Fruit fly (Drosophila melanogaster): Measurements from ENCODE around the gene Acam.

Gene Acam

dm6 chr3R:25854825-25855224 lies 43.1 kb downstream of the Acam start (continued):
- no peak for TF ChIP-seq sd (tag; optimal IDR thresholded peaks at IDR 0.05)
- TF ChIP-seq Side (GFP tag; optimal IDR thresholded peaks at IDR 0.05), result no peak
- TF ChIP-seq Drgx (GFP tag; IDR thresholded peaks at IDR 0.05), result peak; percentile 48; the same call in 1 of the 2 replicates
- TF ChIP-seq eve (GFP tag; optimal IDR thresholded peaks at IDR 0.05), result peak in 1 of 2 experiments; percentile 41
- no peak for TF ChIP-seq Bteb2 (GFP tag; optimal IDR thresholded peaks at IDR 0.05)
- TF ChIP-seq gsb-n (tag; optimal IDR thresholded peaks at IDR 0.05), result no peak
- TF ChIP-seq CG15011 (GFP tag; optimal IDR thresholded peaks at IDR 0.05), result no peak
- no peak for TF ChIP-seq cad (GFP tag; optimal IDR thresholded peaks at IDR 0.05)
- TF ChIP-seq NC2β (GFP tag; optimal IDR thresholded peaks at IDR 0.05), result no peak
- TF ChIP-seq CG7963 (GFP tag; IDR thresholded peaks at IDR 0.05; ENCODE audit: partially characterized antibody), result no peak
- no peak for TF ChIP-seq Dad (GFP tag; optimal IDR thresholded peaks at IDR 0.05)
- peak; percentile 37 for TF ChIP-seq CG2678 (tag; optimal IDR thresholded peaks at IDR 0.05)
- TF ChIP-seq HLH3B (GFP tag; IDR thresholded peaks at IDR 0.05), result peak; percentile 52
- TF ChIP-seq wdn (GFP tag; IDR thresholded peaks at IDR 0.05), result no peak
- TF ChIP-seq Med (GFP tag), result no peak
- no peak for TF ChIP-seq CkIIα-i1 (GFP tag; IDR thresholded peaks at IDR 0.05)
- TF ChIP-seq eyg (GFP tag; optimal IDR thresholded peaks at IDR 0.05), result no peak
- no peak for TF ChIP-seq CG4707 (GFP tag; optimal IDR thresholded peaks at IDR 0.05)
- TF ChIP-seq Fer2 (tag; optimal IDR thresholded peaks at IDR 0.05), result no peak
- no peak for TF ChIP-seq CG16813 (GFP tag; IDR thresholded peaks at IDR 0.05; ENCODE audit: partially characterized antibody)
- peak; percentile 17; the same call in 1 of the 2 replicates for TF ChIP-seq ssp (GFP tag; IDR thresholded peaks at IDR 0.05)
- TF ChIP-seq stwl (tag; optimal IDR thresholded peaks at IDR 0.05), result no peak
- TF ChIP-seq CG42726 (GFP tag; IDR thresholded peaks at IDR 0.05; ENCODE audit: partially characterized antibody), result no peak
- TF ChIP-seq Scr (GFP tag; IDR thresholded peaks at IDR 0.05; ENCODE audit: partially characterized antibody), result no peak
- no peak for TF ChIP-seq E2f1 (GFP tag; IDR thresholded peaks at IDR 0.05)
- no peak for TF ChIP-seq twi (tag; optimal IDR thresholded peaks at IDR 0.05)
- no peak for TF ChIP-seq lilli (GFP tag; optimal IDR thresholded peaks at IDR 0.05)
- TF ChIP-seq stc (GFP tag; IDR thresholded peaks at IDR 0.05), result 0 out of 2 replicates have a peak, but pooled peaks have one; percentile 15
- peak; percentile 28 for TF ChIP-seq unpg (GFP tag; optimal IDR thresholded peaks at IDR 0.05)
- TF ChIP-seq Doc2 (GFP tag; IDR thresholded peaks at IDR 0.05), result no peak
- TF ChIP-seq CG30020 (tag; optimal IDR thresholded peaks at IDR 0.05), result no peak
- no peak for TF ChIP-seq CG3995 (GFP tag; optimal IDR thresholded peaks at IDR 0.05)
- no peak for TF ChIP-seq mld (GFP tag; IDR thresholded peaks at IDR 0.05; ENCODE audit: partially characterized antibody)
- peak; percentile 16; the same call in 1 of the 2 replicates for TF ChIP-seq Ptx1 (GFP tag; IDR thresholded peaks at IDR 0.05)
- no peak for TF ChIP-seq ap (GFP tag; IDR thresholded peaks at IDR 0.05)
- no peak for TF ChIP-seq gt (GFP tag; IDR thresholded peaks at IDR 0.05)
- no peak for TF ChIP-seq usp (GFP tag; optimal IDR thresholded peaks at IDR 0.05)
- no peak for TF ChIP-seq tgo (GFP tag; IDR thresholded peaks at IDR 0.05)
- no peak for TF ChIP-seq ci (GFP tag; IDR thresholded peaks at IDR 0.05)
- no peak for TF ChIP-seq chn (GFP tag; optimal IDR thresholded peaks at IDR 0.05)
- no peak for TF ChIP-seq Sox102F (GFP tag; optimal IDR thresholded peaks at IDR 0.05)
- no peak for TF ChIP-seq z (GFP tag; IDR thresholded peaks at IDR 0.05)
- TF ChIP-seq CG8765 (GFP tag; IDR thresholded peaks at IDR 0.05), result no peak
- TF ChIP-seq CG3726 (GFP tag; IDR thresholded peaks at IDR 0.05), result no peak
- no peak for TF ChIP-seq CG18619 (GFP tag; optimal IDR thresholded peaks at IDR 0.05)
- no peak for TF ChIP-seq CG2712 (tag; optimal IDR thresholded peaks at IDR 0.05)
- TF ChIP-seq pho (GFP tag; optimal IDR thresholded peaks at IDR 0.05), result no peak
- no peak for TF ChIP-seq tx (GFP tag; optimal IDR thresholded peaks at IDR 0.05)
- no peak for TF ChIP-seq CG32767 (GFP tag; IDR thresholded peaks at IDR 0.05)
- TF ChIP-seq CG12942 (GFP tag; optimal IDR thresholded peaks at IDR 0.05), result no peak
- no peak for TF ChIP-seq CG14965 (GFP tag; optimal IDR thresholded peaks at IDR 0.05; ENCODE audit: borderline replicate concordance)
- TF ChIP-seq CG16779 (GFP tag; IDR thresholded peaks at IDR 0.05), result no peak
- 0 out of 2 replicates have a peak, but pooled peaks have one; percentile 35 for TF ChIP-seq vvl (GFP tag; IDR thresholded peaks at IDR 0.05)

All from whole organism, embryonic.